Fruit fly (Drosophila melanogaster): ENCODE measurements around the gene Agxt.

Gene Agxt

dm6 chrX:6528508-6528998 is at the start of gene Agxt:
Gene Agxt, plus strand, starts transcription at chrX:6528948.
- TF ChIP-seq noc (tag; optimal IDR thresholded peaks at IDR 0.05), result peak; percentile 62

- TF ChIP-seq noc (tag; optimal IDR thresholded peaks at IDR 0.05), result no peak
Observed at dm6 chrX:6513193-6513592, 15.6 kb upstream of the Agxt start.

DNA sequence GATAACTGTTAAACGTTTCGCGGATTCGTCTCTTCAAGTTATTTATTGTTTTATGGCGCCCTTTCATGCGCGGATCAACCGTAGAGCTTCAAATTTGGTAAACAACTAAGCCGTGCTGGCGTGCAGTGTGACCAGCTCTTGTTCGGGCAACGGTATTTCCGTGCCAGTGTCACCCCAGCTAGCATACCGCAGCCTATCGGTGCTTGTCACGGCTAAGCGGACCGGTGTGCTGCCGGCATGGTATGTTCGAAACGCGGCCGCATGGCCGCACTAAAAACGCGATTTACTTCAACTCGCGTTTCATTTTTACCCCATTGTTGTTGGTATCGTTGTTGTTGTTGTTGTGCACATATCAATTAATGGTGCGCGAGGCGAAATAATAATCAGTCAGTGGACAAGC is 4.5 kb upstream of the Agxt start, which contains the start of the genes CG42340 and CG3918:
Gene CG42340, minus strand, starts transcription at position 107 of the 400 bp plus-strand sequence.
Gene CG3918, plus strand, starts transcription at position 248 of the 400 bp plus-strand sequence.
- peak; percentile 3 for TF ChIP-seq noc (tag; optimal IDR thresholded peaks at IDR 0.05)

- no peak for TF ChIP-seq noc (tag; optimal IDR thresholded peaks at IDR 0.05)
Observed at dm6 chrX:6527680-6528079, 1.1 kb upstream of the Agxt start, which contains the start of gene CG3342. Gene CG3342, minus strand, starts transcription at chrX:6527888.

- no peak for TF ChIP-seq noc (tag; optimal IDR thresholded peaks at IDR 0.05)
Observed at dm6 chrX:6529179-6529766, 525 bp downstream of the Agxt start.

dm6 chrX:6533101-6533636 is 4.4 kb downstream of the Agxt start, which contains the start of gene RpL7A:
Gene RpL7A, minus strand, starts transcription at chrX:6533348.
- TF ChIP-seq noc (tag; optimal IDR thresholded peaks at IDR 0.05), result peak; percentile 42

DNA sequence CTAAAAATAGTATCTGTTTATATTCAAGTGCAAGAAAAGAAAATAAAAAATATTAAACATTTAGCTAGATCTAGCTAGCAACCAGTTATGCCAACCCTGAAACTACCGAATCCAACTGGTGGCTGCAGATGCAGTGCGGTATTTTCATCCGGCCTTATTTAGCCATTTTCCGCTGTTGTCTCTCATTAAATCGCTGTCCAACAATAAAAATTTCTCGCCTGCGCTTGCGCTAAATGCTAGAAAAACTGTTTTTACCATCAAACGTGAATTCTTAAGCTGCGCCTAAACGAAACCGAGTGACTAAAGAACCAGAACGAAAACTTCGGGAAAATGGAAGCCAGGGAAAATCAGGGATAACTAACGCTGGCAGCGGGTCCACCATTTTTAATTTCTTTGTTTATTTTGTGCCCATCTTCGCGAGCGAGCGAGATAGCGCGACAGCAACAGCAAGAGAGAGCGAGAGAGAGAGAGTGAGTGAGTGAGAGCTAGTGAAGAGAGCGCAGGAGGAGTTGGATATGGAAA is 5.1 kb downstream of the Agxt start, which contains the start of gene dx:
Gene dx, plus strand, starts transcription at position 164 of the 522 bp plus-strand sequence.
- TF ChIP-seq noc (tag; optimal IDR thresholded peaks at IDR 0.05), result no peak

dm6 chrX:6540215-6540821 is 11.6 kb downstream of the Agxt start, which contains the start of gene CG34417:
Gene CG34417, plus strand, starts transcription at chrX:6540771.
- TF ChIP-seq noc (tag; optimal IDR thresholded peaks at IDR 0.05), result no peak

DNA sequence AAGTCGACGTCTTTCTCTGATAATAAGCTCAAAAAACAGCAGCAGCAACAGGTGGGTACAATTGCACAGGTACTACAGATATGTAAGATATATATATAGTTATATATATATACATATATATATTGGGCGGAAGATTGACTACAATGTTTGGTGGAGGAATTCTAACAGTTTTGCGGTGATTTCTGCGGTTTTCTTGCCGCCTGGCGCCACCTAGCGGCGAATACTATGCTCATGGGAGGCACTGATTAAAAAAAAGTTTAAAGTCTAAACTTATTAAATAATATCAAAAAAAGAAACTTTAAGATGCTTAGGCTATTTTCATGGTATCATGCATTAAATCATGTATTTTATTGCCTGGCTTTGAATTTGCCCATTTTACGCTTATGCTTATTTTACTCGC is 12.5 kb downstream of the Agxt start:
- TF ChIP-seq noc (tag; optimal IDR thresholded peaks at IDR 0.05), result no peak

- no peak for TF ChIP-seq noc (tag; optimal IDR thresholded peaks at IDR 0.05)
Observed at dm6 chrX:6542331-6542730, 13.6 kb downstream of the Agxt start.

DNA sequence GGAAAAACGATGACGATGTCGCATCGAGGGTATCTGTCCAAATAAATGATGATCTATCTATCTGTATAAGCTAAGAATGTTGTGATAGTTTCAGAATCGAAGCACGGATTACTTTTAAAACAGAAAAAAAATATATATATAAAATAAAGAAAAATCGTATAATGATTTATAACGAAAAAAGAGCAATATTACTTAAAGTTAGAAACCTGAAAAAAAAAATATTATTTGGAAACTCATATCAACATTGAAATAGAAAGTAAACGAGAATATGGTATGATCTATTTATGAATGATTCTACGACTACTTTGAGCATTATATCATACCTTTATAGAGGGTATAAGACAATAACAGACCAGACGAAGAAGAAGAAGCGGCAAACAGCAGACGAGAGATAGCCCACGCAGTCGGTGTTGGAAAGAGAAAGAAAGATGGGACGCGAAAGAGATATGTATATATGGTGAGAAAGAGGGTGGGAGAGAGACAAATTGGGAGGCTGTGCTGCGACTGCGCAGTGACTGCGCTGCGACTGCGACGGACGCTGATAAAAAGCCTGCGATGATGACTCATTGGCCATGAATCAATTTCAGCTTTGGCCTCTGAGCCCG is 14.9 kb downstream of the Agxt start:
- no peak for TF ChIP-seq noc (tag; optimal IDR thresholded peaks at IDR 0.05)

dm6 chrX:6545862-6546270 is 17.1 kb downstream of the Agxt start:
- no peak for TF ChIP-seq noc (tag; optimal IDR thresholded peaks at IDR 0.05)

- TF ChIP-seq noc (tag; optimal IDR thresholded peaks at IDR 0.05), result no peak
Observed at dm6 chrX:6546970-6547369, 18.2 kb downstream of the Agxt start.

- peak; percentile 97 for TF ChIP-seq noc (tag; optimal IDR thresholded peaks at IDR 0.05)
Observed at dm6 chrX:6549428-6550117, 20.8 kb downstream of the Agxt start.

dm6 chrX:6550118-6550502 is 21.4 kb downstream of the Agxt start:
- TF ChIP-seq noc (tag; optimal IDR thresholded peaks at IDR 0.05), result no peak

dm6 chrX:6551464-6551863 is 22.7 kb downstream of the Agxt start:
- no peak for TF ChIP-seq noc (tag; optimal IDR thresholded peaks at IDR 0.05)
